Worm (Caenorhabditis elegans): ENCODE results near the gene sra-7.

ce11 chrII:9554925-9555553 lies 10.6 kb downstream of the sra-7 start, which contains the start of gene F35H8.2:
- TF ChIP-seq ceh-39 (tag; optimal IDR thresholded peaks at IDR 0.05) (no peak), hlh-1 (tag; optimal IDR thresholded peaks at IDR 0.05) (no peak), M03D4.4 (tag; optimal IDR thresholded peaks at IDR 0.05) (no peak), lsy-2 (tag; optimal IDR thresholded peaks at IDR 0.05) (no peak), elt-1 (tag; optimal IDR thresholded peaks at IDR 0.05; ENCODE audit: borderline replicate concordance, insufficient read depth) (no peak), nhr-12 (tag; optimal IDR thresholded peaks at IDR 0.05) (no peak), unc-62 (GFP tag; optimal IDR thresholded peaks at IDR 0.05) (no peak), unc-39 (tag; optimal IDR thresholded peaks at IDR 0.05) (no peak), ham-2 (GFP tag; optimal IDR thresholded peaks at IDR 0.05) (no peak), mls-2 (tag; optimal IDR thresholded peaks at IDR 0.05) (no peak), ceh-83 (GFP tag; optimal IDR thresholded peaks at IDR 0.05) (no peak), pha-4 (tag; optimal IDR thresholded peaks at IDR 0.05) (no peak)
